Fruit fly (Drosophila melanogaster) whole organism, embryonic: ENCODE results near the gene CG34244.

Source experiments
- Awh ChIP-seq: fragments of 200-800 bp; sonication (Bioruptor generic); IDR thresholded peaks from 2 replicates; pipeline ENCODE4, ENCODE4 v1.3.6; 2022; ENCODE audit warnings: missing biosample characterization, missing genetic modification characterization
- B-H2 ChIP-seq: fragments of 200-800 bp; sonication (Bioruptor generic); optimal IDR thresholded peaks from 2 replicates; lab custom pipeline; 2018; ENCODE audit warnings: missing biosample characterization, mild to moderate bottlenecking, missing genetic modification characterization
- CG10267 ChIP-seq: fragments of 200-800 bp; sonication (Bioruptor generic); optimal IDR thresholded peaks from 2 replicates; lab custom pipeline; 2018; ENCODE audit warnings: missing biosample characterization, mild to moderate bottlenecking, missing genetic modification characterization, moderate library complexity
- CG10654 ChIP-seq: fragments of 200-800 bp; sonication (Bioruptor generic); optimal IDR thresholded peaks from 2 replicates; lab custom pipeline; 2016; ENCODE audit warnings: missing biosample characterization, missing genetic modification characterization
- CG11247 ChIP-seq: fragments of 200-800 bp; sonication (Bioruptor generic); IDR thresholded peaks from 2 replicates; pipeline ENCODE4 v1.3.6; 2022; ENCODE audit warnings: missing biosample characterization, missing genetic modification characterization
- CG11560 ChIP-seq: fragments of 200-800 bp; sonication (Bioruptor generic); IDR thresholded peaks from 3 replicates; pipeline ENCODE4 v1.3.6; 2022; ENCODE audit warnings: missing biosample characterization, missing genetic modification characterization
- CG12155 ChIP-seq: fragments of 200-800 bp; sonication (Bioruptor generic); optimal IDR thresholded peaks from 3 replicates; lab custom pipeline; 2016; ENCODE audit warnings: missing biosample characterization, missing genetic modification characterization
- CG13296 ChIP-seq: fragments of 200-800 bp; sonication (Bioruptor generic); optimal IDR thresholded peaks from 3 replicates; lab custom pipeline; 2018; ENCODE audit warnings: missing biosample characterization, mild to moderate bottlenecking, missing genetic modification characterization
- CG13775 ChIP-seq: fragments of 200-800 bp; sonication (Bioruptor generic); optimal IDR thresholded peaks from 3 replicates; lab custom pipeline; 2017; ENCODE audit warnings: missing biosample characterization, mild to moderate bottlenecking, missing genetic modification characterization
- CG17328 ChIP-seq: fragments of 200-800 bp; sonication (Bioruptor generic); IDR thresholded peaks from 2 replicates; pipeline ENCODE4 v1.3.6; 2022; ENCODE audit warnings: missing biosample characterization, missing genetic modification characterization
- CG2116 ChIP-seq: fragments of 200-800 bp; sonication (Bioruptor generic); optimal IDR thresholded peaks from 3 replicates; lab custom pipeline; 2018; ENCODE audit warnings: missing biosample characterization, mild to moderate bottlenecking, missing genetic modification characterization
- CG2202 ChIP-seq: fragments of 200-800 bp; sonication (Bioruptor generic); optimal IDR thresholded peaks from 2 replicates; lab custom pipeline; 2018; ENCODE audit warnings: missing biosample characterization, mild to moderate bottlenecking, missing genetic modification characterization
- CG2678 ChIP-seq: fragments of 200-800 bp; sonication (Bioruptor generic); optimal IDR thresholded peaks from 3 replicates; lab custom pipeline; 2019; ENCODE audit warnings: missing biosample characterization, mild to moderate bottlenecking, missing genetic modification characterization, moderate library complexity
- CG32772 ChIP-seq: fragments of 200-800 bp; sonication (Bioruptor generic); IDR thresholded peaks from 2 replicates; pipeline ENCODE4 v1.3.6; 2022; ENCODE audit warnings: missing biosample characterization, missing genetic modification characterization
- CG3407 ChIP-seq: fragments of 200-800 bp; sonication (Bioruptor generic); optimal IDR thresholded peaks from 2 replicates; lab custom pipeline; 2018; ENCODE audit warnings: missing biosample characterization, mild to moderate bottlenecking, missing genetic modification characterization
- CG4854 ChIP-seq: fragments of 200-800 bp; sonication (Bioruptor generic); optimal IDR thresholded peaks from 2 replicates; lab custom pipeline; 2016; ENCODE audit warnings: missing biosample characterization, missing genetic modification characterization, inconsistent platforms
- CG6654 ChIP-seq: fragments of 200-800 bp; sonication (Bioruptor generic); optimal IDR thresholded peaks from 2 replicates; lab custom pipeline; 2017; ENCODE audit warnings: missing biosample characterization, mild to moderate bottlenecking, missing genetic modification characterization
- CG6689 ChIP-seq: fragments of 200-800 bp; sonication (Bioruptor generic); IDR thresholded peaks from 2 replicates; pipeline ENCODE4 v1.3.6; 2022; ENCODE audit warnings: missing biosample characterization, missing genetic modification characterization
- CG9727 ChIP-seq: fragments of 200-800 bp; sonication (Bioruptor generic); optimal IDR thresholded peaks from 3 replicates; lab custom pipeline; 2017; ENCODE audit warnings: missing biosample characterization, mild to moderate bottlenecking, missing genetic modification characterization
- Camta ChIP-seq: fragments of 200-800 bp; sonication (Bioruptor generic); optimal IDR thresholded peaks from 2 replicates; lab custom pipeline; 2016; ENCODE audit warnings: missing biosample characterization, missing genetic modification characterization
- Chrac-16 ChIP-seq: fragments of 200-800 bp; sonication (Bioruptor generic); optimal IDR thresholded peaks from 3 replicates; lab custom pipeline; 2016; ENCODE audit warnings: missing biosample characterization, missing genetic modification characterization
- Drgx ChIP-seq: fragments of 200-800 bp; sonication (Bioruptor generic); IDR thresholded peaks from 2 replicates; pipeline ENCODE4 v1.3.6; 2022; ENCODE audit warnings: missing biosample characterization, missing genetic modification characterization
- Eip74EF ChIP-seq, 2 experiments: fragments of 200-800 bp in 1 of 2; fragments of >200 bp in 1 of 2; sonication (Bioruptor generic) in 1 of 2; optimal IDR thresholded peaks; 2 replicates each; lab custom pipeline; 2017 to 2019; ENCODE audit warnings: missing biosample characterization in 2 of 2, missing genetic modification characterization in 2 of 2, mild to moderate bottlenecking in 1 of 2, moderate library complexity in 1 of 2
- Fer2 ChIP-seq: fragments of 200-800 bp; sonication (Bioruptor generic); optimal IDR thresholded peaks from 2 replicates; lab custom pipeline; 2018; ENCODE audit warnings: missing biosample characterization, mild to moderate bottlenecking, missing genetic modification characterization, moderate library complexity
- Kr ChIP-seq: fragments of 200-800 bp; sonication (Bioruptor generic); optimal IDR thresholded peaks from 2 replicates; lab custom pipeline; 2017; ENCODE audit warnings: missing biosample characterization, mild to moderate bottlenecking, missing genetic modification characterization
- Nf-YA ChIP-seq: fragments of 200-800 bp; sonication (Bioruptor generic); IDR thresholded peaks from 2 replicates; pipeline ENCODE4 v1.3.6; 2022; ENCODE audit warnings: missing biosample characterization, missing genetic modification characterization
- Nf-YC ChIP-seq: fragments of 200-800 bp; optimal IDR thresholded peaks from 3 replicates; lab custom pipeline; 2019; ENCODE audit warnings: missing biosample characterization, mild to moderate bottlenecking, missing genetic modification characterization, moderate library complexity
- Pdp1 ChIP-seq, 2 experiments: fragments of 200-800 bp; sonication (Bioruptor generic); optimal IDR thresholded peaks; 3 replicates each; lab custom pipeline; 2016; ENCODE audit warnings: missing biosample characterization in 2 of 2, missing genetic modification characterization in 2 of 2, mild to moderate bottlenecking in 1 of 2, moderate library complexity in 1 of 2
- Scr ChIP-seq: fragments of 200-800 bp; sonication (Bioruptor generic); IDR thresholded peaks from 2 replicates; pipeline ENCODE4 v1.3.6; 2022; ENCODE audit warnings: missing biosample characterization, missing genetic modification characterization; ENCODE audit not compliant: partially characterized antibody
- Spps ChIP-seq: fragments of 200-800 bp; sonication (Bioruptor generic); optimal IDR thresholded peaks from 2 replicates; lab custom pipeline; 2018; ENCODE audit warnings: missing biosample characterization, mild to moderate bottlenecking, missing genetic modification characterization
- Trl ChIP-seq, 3 experiments: fragments of >200 bp in 2 of 3; fragments of 200-800 bp in 1 of 3; sonication (Bioruptor generic) in 1 of 3; optimal IDR thresholded peaks; 2 replicates in 1 of 3; 3 replicates in 2 of 3; lab custom pipeline; 2016 to 2017; ENCODE audit warnings: missing biosample characterization in 1 of 3, missing genetic modification characterization in 1 of 3
- YL-1 ChIP-seq: fragments of 200-800 bp; sonication (Bioruptor generic); optimal IDR thresholded peaks from 3 replicates; lab custom pipeline; 2017; ENCODE audit warnings: missing biosample characterization, mild to moderate bottlenecking, missing genetic modification characterization
- crol ChIP-seq: fragments of 200-800 bp; sonication (Bioruptor generic); IDR thresholded peaks from 2 replicates; pipeline ENCODE4 v1.3.6; 2022; ENCODE audit warnings: missing biosample characterization, missing genetic modification characterization
- dpn ChIP-seq, 2 experiments: fragments of 200-800 bp; sonication (Bioruptor generic); optimal IDR thresholded peaks; 3 replicates each; lab custom pipeline; 2016; ENCODE audit warnings: missing biosample characterization in 2 of 2, missing genetic modification characterization in 2 of 2
- eve ChIP-seq, 2 experiments: fragments of >200 bp; optimal IDR thresholded peaks; 2 replicates each; lab custom pipeline; 2017; ENCODE audit warnings: missing biosample characterization in 2 of 2, missing genetic modification characterization in 2 of 2
- exex ChIP-seq: fragments of 200-800 bp; sonication (Bioruptor generic); optimal IDR thresholded peaks from 4 replicates; lab custom pipeline; 2018; ENCODE audit warnings: missing biosample characterization, mild to moderate bottlenecking, missing genetic modification characterization, moderate library complexity
- fd3F ChIP-seq: fragments of 200-800 bp; sonication (Bioruptor generic); optimal IDR thresholded peaks from 2 replicates; lab custom pipeline; 2018; ENCODE audit warnings: missing biosample characterization, mild to moderate bottlenecking, missing genetic modification characterization, moderate library complexity
- fu2 ChIP-seq: fragments of 200-800 bp; sonication (Bioruptor generic); optimal IDR thresholded peaks from 2 replicates; lab custom pipeline; 2016; ENCODE audit warnings: missing biosample characterization, missing genetic modification characterization
- gro ChIP-seq: fragments of 200-800 bp; sonication (Bioruptor generic); optimal IDR thresholded peaks from 2 replicates; lab custom pipeline; 2016; ENCODE audit warnings: missing biosample characterization, missing genetic modification characterization
- kah ChIP-seq: fragments of 200-800 bp; sonication (Bioruptor generic); optimal IDR thresholded peaks from 2 replicates; lab custom pipeline; 2018; ENCODE audit warnings: missing biosample characterization, mild to moderate bottlenecking, missing genetic modification characterization
- nerfin-1 ChIP-seq: fragments of 200-800 bp; sonication (Bioruptor generic); optimal IDR thresholded peaks from 3 replicates; lab custom pipeline; 2019; ENCODE audit warnings: missing biosample characterization, mild to moderate bottlenecking, missing genetic modification characterization, moderate library complexity
- odd ChIP-seq: fragments of 200-800 bp; sonication (Bioruptor generic); optimal IDR thresholded peaks from 2 replicates; lab custom pipeline; 2017; ENCODE audit warnings: missing biosample characterization, mild to moderate bottlenecking, missing genetic modification characterization
- org-1 ChIP-seq: fragments of 200-800 bp; sonication (Bioruptor generic); optimal IDR thresholded peaks from 2 replicates; lab custom pipeline; 2017; ENCODE audit warnings: missing biosample characterization, missing genetic modification characterization
- pan ChIP-seq, 4 experiments: fragments of >200 bp in 3 of 4; fragments of 200-800 bp in 1 of 4; sonication (Bioruptor generic) in 1 of 4; optimal IDR thresholded peaks in 3 of 4; IDR thresholded peaks in 1 of 4; 2 replicates each; pipeline versions ENCODE4 v1.3.6 to Lab custom; 2017 to 2022; ENCODE audit warnings: missing biosample characterization in 2 of 4, missing genetic modification characterization in 2 of 4, mixed read lengths in 1 of 4
- pum ChIP-seq: fragments of 200-800 bp; sonication (Bioruptor generic); optimal IDR thresholded peaks from 2 replicates; lab custom pipeline; 2016; ENCODE audit warnings: missing biosample characterization, missing genetic modification characterization
- salm ChIP-seq: fragments of 200-800 bp; sonication (Bioruptor generic); optimal IDR thresholded peaks from 2 replicates; lab custom pipeline; 2018; ENCODE audit warnings: missing biosample characterization, mild to moderate bottlenecking, missing genetic modification characterization
- sens ChIP-seq: fragments of 200-800 bp; sonication (Bioruptor generic); peaks from one replicate; lab custom pipeline; 2016; ENCODE audit warnings: missing biosample characterization, missing genetic modification characterization
- sug ChIP-seq: fragments of 200-800 bp; optimal IDR thresholded peaks from 2 replicates; lab custom pipeline; 2019; ENCODE audit warnings: missing biosample characterization, mild to moderate bottlenecking, missing genetic modification characterization, moderate library complexity
- tna ChIP-seq: fragments of 200-800 bp; sonication (Bioruptor generic); IDR thresholded peaks from 2 replicates; pipeline ENCODE4 v1.3.6; 2022; ENCODE audit warnings: missing biosample characterization, missing genetic modification characterization; ENCODE audit not compliant: partially characterized antibody
- trh ChIP-seq: fragments of 200-800 bp; sonication (Bioruptor generic); optimal IDR thresholded peaks from 2 replicates; lab custom pipeline; 2016; ENCODE audit warnings: missing biosample characterization, missing genetic modification characterization

CG34244 gene

DNA sequence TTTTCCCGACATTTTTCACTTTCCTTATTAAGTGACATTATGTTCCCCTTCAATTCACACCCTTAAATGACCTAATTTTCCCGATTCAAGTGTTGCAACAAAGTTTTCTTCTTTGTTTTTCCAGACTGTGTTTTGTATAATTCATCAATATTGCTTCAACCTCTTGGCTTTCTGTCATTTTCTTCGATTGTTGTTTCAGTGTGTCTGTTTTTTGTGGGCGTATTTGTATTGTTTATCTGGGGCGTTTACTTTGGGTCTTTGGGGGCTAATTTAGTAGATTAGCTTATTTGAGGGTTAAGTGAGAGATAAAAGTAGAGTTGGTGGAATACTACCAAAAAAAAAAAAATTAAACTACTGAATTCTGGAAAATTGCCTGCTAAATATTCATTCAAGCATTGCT lies 40.0 kb downstream of the CG34244 start (continued):
- TF ChIP-seq exex: peak; percentile 54
- no peak for TF ChIP-seq Chrac-16
- peak; percentile 3 for TF ChIP-seq salm (tag; lab: Kevin White, UChicago)
- TF ChIP-seq CG2678 (tag; lab: Kevin White, UChicago): peak; percentile 69
- TF ChIP-seq CG17328: 0 out of 2 replicates have a peak, but pooled peaks have one; percentile 12
- TF ChIP-seq crol (GFP tag; lab: Robert Waterston, UW): no peak
- no peak for TF ChIP-seq CG12155 (GFP tag; lab: Kevin White, UChicago)
- TF ChIP-seq kah (GFP tag; lab: Kevin White, UChicago): no peak
- TF ChIP-seq CG4854 (GFP tag; lab: Kevin White, UChicago): no peak
- TF ChIP-seq Spps (tag; lab: Kevin White, UChicago): no peak
- TF ChIP-seq CG10267 (tag; lab: Kevin White, UChicago): no peak
- no peak for TF ChIP-seq Eip74EF (GFP tag; optimal IDR thresholded peaks at IDR 0.05; lab: Kevin White, UChicago)
- peak; percentile 37 for TF ChIP-seq nerfin-1 (tag; lab: Kevin White, UChicago)
- no peak for TF ChIP-seq CG6689 (GFP tag; lab: Robert Waterston, UW)
- peak; percentile 38 for TF ChIP-seq fd3F (GFP tag; lab: Kevin White, UChicago)
- TF ChIP-seq odd: peak; percentile 73
- TF ChIP-seq pan (optimal IDR thresholded peaks at IDR 0.05; lab: Kevin White, UChicago): no peak
- TF ChIP-seq pan (GFP tag; optimal IDR thresholded peaks at IDR 0.05 in 1 of 2, IDR thresholded peaks at IDR 0.05 in 1 of 2): peak in 1 of 2 experiments; percentile 9
- no peak for TF ChIP-seq CG11560 (tag; lab: Robert Waterston, UW)
- TF ChIP-seq CG3407: peak; percentile 56
- TF ChIP-seq Nf-YC (tag; lab: Kevin White, UChicago): no peak
- TF ChIP-seq org-1 (GFP tag; lab: Kevin White, UChicago): peak; percentile 0
- TF ChIP-seq Awh (GFP tag; lab: Robert Waterston, UW): peak; percentile 82
- TF ChIP-seq fu2: no peak
- no peak for TF ChIP-seq CG32772 (GFP tag; lab: Robert Waterston, UW)
- TF ChIP-seq CG13296 (GFP tag; lab: Kevin White, UChicago): peak; percentile 55
- peak; percentile 47 for TF ChIP-seq sug
- no peak for TF ChIP-seq gro (GFP tag; lab: Kevin White, UChicago)
- TF ChIP-seq Camta: peak; percentile 43
- TF ChIP-seq CG6654: no peak
- TF ChIP-seq CG9727: no peak
- TF ChIP-seq CG10654: peak; percentile 1
- TF ChIP-seq eve (GFP tag; optimal IDR thresholded peaks at IDR 0.05; lab: Kevin White, UChicago): peak in 1 of 2 experiments; percentile 62
- TF ChIP-seq trh (GFP tag; lab: Kevin White, UChicago): no peak
- no peak for TF ChIP-seq Trl (optimal IDR thresholded peaks at IDR 0.05; lab: Kevin White, UChicago)
- no peak for TF ChIP-seq Trl (GFP tag; optimal IDR thresholded peaks at IDR 0.05; lab: Kevin White, UChicago)
- no peak for TF ChIP-seq tna
- TF ChIP-seq Scr (GFP tag; lab: Robert Waterston, UW): no peak
- no peak for TF ChIP-seq CG11247 (GFP tag; lab: Robert Waterston, UW)
- no peak for TF ChIP-seq CG13775
- peak; percentile 81 for TF ChIP-seq sens
- TF ChIP-seq Pdp1 (GFP tag; optimal IDR thresholded peaks at IDR 0.05; lab: Kevin White, UChicago): peak in 1 of 2 experiments; percentile 16
- peak; percentile 28 for TF ChIP-seq YL-1 (GFP tag; lab: Kevin White, UChicago)
- peak; percentile 20 for TF ChIP-seq Kr (GFP tag; lab: Kevin White, UChicago)
- peak; percentile 9 for TF ChIP-seq CG2116
- TF ChIP-seq Fer2: no peak
- TF ChIP-seq dpn (GFP tag; optimal IDR thresholded peaks at IDR 0.05; lab: Kevin White, UChicago): peak in 1 of 2 experiments; percentile 34
- no peak for TF ChIP-seq B-H2
- TF ChIP-seq pum: no peak
- TF ChIP-seq Drgx (GFP tag; lab: Robert Waterston, UW): no peak
- 0 out of 2 replicates have a peak, but pooled peaks have one; percentile 10 for TF ChIP-seq Nf-YA (GFP tag; lab: Robert Waterston, UW)
- TF ChIP-seq CG2202: peak; percentile 39
